Worm (Caenorhabditis elegans): ENCODE data around the gene E03H12.7.

ce11 chrIV:5002448-5002847 lies 14.0 kb upstream of the E03H12.7 start, which contains the start of gene pes-1:
- TF ChIP-seq nhr-237 (tag; optimal IDR thresholded peaks at IDR 0.05) (no peak), fkh-2 (tag; optimal IDR thresholded peaks at IDR 0.05) (no peak), ama-1 (optimal IDR thresholded peaks at IDR 0.05) (no peak)
